Fruit fly (Drosophila melanogaster) whole organism, embryonic: ENCODE results near the gene CG32344.
A peak's percentile ranks its signal among the peaks of the same experiment; 100 is the strongest.

Experiments used
- Asciz ChIP-seq: fragments of 200-800 bp; sonication (Bioruptor generic); optimal IDR thresholded peaks from 2 replicates; lab custom pipeline; 2017; ENCODE audit warnings: missing biosample characterization, mild to moderate bottlenecking, missing genetic modification characterization, missing genetic modification reagents
- B-H1 ChIP-seq: fragments of 200-800 bp; sonication (Bioruptor generic); IDR thresholded peaks from 3 replicates; pipeline ENCODE4 v1.3.6; 2022; ENCODE audit warnings: missing biosample characterization, missing genetic modification characterization
- B-H2 ChIP-seq: fragments of 200-800 bp; sonication (Bioruptor generic); optimal IDR thresholded peaks from 2 replicates; lab custom pipeline; 2018; ENCODE audit warnings: missing biosample characterization, mild to moderate bottlenecking, missing genetic modification characterization
- CG10321 ChIP-seq: fragments of 200-800 bp; sonication (Bioruptor generic); IDR thresholded peaks from 2 replicates; pipeline ENCODE4 v1.3.6; 2022; ENCODE audit warnings: missing biosample characterization, missing genetic modification characterization
- CG10366 ChIP-seq: fragments of 200-800 bp; sonication (Bioruptor generic); IDR thresholded peaks from 2 replicates; pipeline ENCODE4 v1.3.6; 2022; ENCODE audit warnings: missing biosample characterization, missing genetic modification characterization
- CG10543 ChIP-seq: fragments of 200-800 bp; sonication (Bioruptor generic); optimal IDR thresholded peaks from 3 replicates; lab custom pipeline; 2017; ENCODE audit warnings: missing biosample characterization, mild to moderate bottlenecking, missing genetic modification characterization, moderate library complexity
- CG11723 ChIP-seq: fragments of 200-800 bp; sonication (Bioruptor generic); optimal IDR thresholded peaks from 2 replicates; lab custom pipeline; 2017; ENCODE audit warnings: missing biosample characterization, mild to moderate bottlenecking, missing genetic modification characterization
- CG12155 ChIP-seq: fragments of 200-800 bp; sonication (Bioruptor generic); optimal IDR thresholded peaks from 3 replicates; lab custom pipeline; 2016; ENCODE audit warnings: missing biosample characterization, missing genetic modification characterization
- CG12236 ChIP-seq: fragments of 200-800 bp; sonication (Bioruptor generic); optimal IDR thresholded peaks from 2 replicates; lab custom pipeline; 2016; ENCODE audit warnings: missing biosample characterization, missing genetic modification characterization
- CG12391 ChIP-seq: fragments of 200-800 bp; sonication (Bioruptor generic); optimal IDR thresholded peaks from 3 replicates; lab custom pipeline; 2018; ENCODE audit warnings: missing biosample characterization, mild to moderate bottlenecking, missing genetic modification characterization, moderate library complexity
- CG13775 ChIP-seq: fragments of 200-800 bp; sonication (Bioruptor generic); optimal IDR thresholded peaks from 3 replicates; lab custom pipeline; 2017; ENCODE audit warnings: missing biosample characterization, mild to moderate bottlenecking, missing genetic modification characterization
- CG14441 ChIP-seq: fragments of 200-800 bp; sonication (Bioruptor generic); IDR thresholded peaks from 2 replicates; pipeline ENCODE4 v1.3.6; 2022; ENCODE audit warnings: missing biosample characterization, missing genetic modification characterization
- CG15601 ChIP-seq: fragments of 200-800 bp; sonication (Bioruptor generic); optimal IDR thresholded peaks from 3 replicates; lab custom pipeline; 2019; ENCODE audit warnings: missing biosample characterization, mild to moderate bottlenecking, missing genetic modification characterization, moderate library complexity
- CG18599 ChIP-seq: fragments of 200-800 bp; sonication (Bioruptor generic); optimal IDR thresholded peaks from 3 replicates; lab custom pipeline; 2017; ENCODE audit warnings: missing biosample characterization, missing genetic modification characterization, mild to moderate bottlenecking, moderate library complexity, missing genetic modification reagents
- CG34422 ChIP-seq: fragments of 200-800 bp; sonication (Bioruptor generic); IDR thresholded peaks from 3 replicates; pipeline ENCODE4 v1.3.6; 2022; ENCODE audit warnings: missing biosample characterization, missing genetic modification characterization
- CG3847 ChIP-seq: fragments of 200-800 bp; sonication (Bioruptor generic); IDR thresholded peaks from 2 replicates; pipeline ENCODE4 v1.3.6; 2022; ENCODE audit warnings: missing biosample characterization, missing genetic modification characterization
- CG4820 ChIP-seq: fragments of 200-800 bp; sonication (Bioruptor generic); optimal IDR thresholded peaks from 3 replicates; lab custom pipeline; 2016; ENCODE audit warnings: missing biosample characterization, missing genetic modification characterization
- CG4854 ChIP-seq: fragments of 200-800 bp; sonication (Bioruptor generic); optimal IDR thresholded peaks from 2 replicates; lab custom pipeline; 2016; ENCODE audit warnings: missing biosample characterization, missing genetic modification characterization, inconsistent platforms
- CG8281 ChIP-seq: fragments of 200-800 bp; sonication (Bioruptor generic); optimal IDR thresholded peaks from 2 replicates; lab custom pipeline; 2018; ENCODE audit warnings: missing biosample characterization, mild to moderate bottlenecking, missing genetic modification characterization, moderate library complexity
- CG8359 ChIP-seq: fragments of 200-800 bp; sonication (Bioruptor generic); optimal IDR thresholded peaks from 2 replicates; lab custom pipeline; 2017; ENCODE audit warnings: missing biosample characterization, mild to moderate bottlenecking, missing genetic modification characterization, borderline replicate concordance
- CG8388 ChIP-seq: fragments of 200-800 bp; sonication (Bioruptor generic); optimal IDR thresholded peaks from 2 replicates; lab custom pipeline; 2019; ENCODE audit warnings: missing biosample characterization, mild to moderate bottlenecking, missing genetic modification characterization, moderate library complexity
- CG8944 ChIP-seq: fragments of 200-800 bp; sonication (Bioruptor generic); optimal IDR thresholded peaks from 3 replicates; lab custom pipeline; 2016; ENCODE audit warnings: missing biosample characterization, missing genetic modification characterization
- CG9797 ChIP-seq: fragments of 200-800 bp; sonication (Bioruptor generic); optimal IDR thresholded peaks from 3 replicates; lab custom pipeline; 2018; ENCODE audit warnings: missing biosample characterization, mild to moderate bottlenecking, missing genetic modification characterization
- Chrac-16 ChIP-seq: fragments of 200-800 bp; sonication (Bioruptor generic); optimal IDR thresholded peaks from 3 replicates; lab custom pipeline; 2016; ENCODE audit warnings: missing biosample characterization, missing genetic modification characterization
- Dfd ChIP-seq, 2 experiments: fragments of >200 bp; optimal IDR thresholded peaks; 2 replicates each; lab custom pipeline; 2017; ENCODE audit warnings: missing biosample characterization in 2 of 2, missing genetic modification characterization in 2 of 2
- Hand ChIP-seq: fragments of 200-800 bp; sonication (Bioruptor generic); optimal IDR thresholded peaks from 2 replicates; lab custom pipeline; 2017; ENCODE audit warnings: mild to moderate bottlenecking, missing biosample characterization, missing genetic modification reagents, missing genetic modification characterization
- Neu2 ChIP-seq: fragments of 200-800 bp; sonication (Bioruptor generic); optimal IDR thresholded peaks from 3 replicates; lab custom pipeline; 2016; ENCODE audit warnings: missing biosample characterization, missing genetic modification characterization, borderline replicate concordance
- Oli ChIP-seq: fragments of 200-800 bp; sonication (Bioruptor generic); optimal IDR thresholded peaks from 2 replicates; lab custom pipeline; 2018; ENCODE audit warnings: missing biosample characterization, mild to moderate bottlenecking, missing genetic modification characterization, moderate library complexity
- Pdp1 ChIP-seq, 2 experiments: fragments of 200-800 bp; sonication (Bioruptor generic); optimal IDR thresholded peaks; 3 replicates each; lab custom pipeline; 2016; ENCODE audit warnings: missing biosample characterization in 2 of 2, missing genetic modification characterization in 2 of 2, mild to moderate bottlenecking in 1 of 2, moderate library complexity in 1 of 2
- Stat92E ChIP-seq, 3 experiments: fragments of >200 bp in 2 of 3; fragments of 200-800 bp in 1 of 3; sonication (Bioruptor generic) in 1 of 3; optimal IDR thresholded peaks; 2 replicates each; lab custom pipeline; 2017 to 2019; ENCODE audit warnings: missing biosample characterization in 3 of 3, missing genetic modification characterization in 3 of 3, mild to moderate bottlenecking in 1 of 3, moderate library complexity in 1 of 3
- croc ChIP-seq: fragments of 200-800 bp; sonication (Bioruptor generic); conservative IDR thresholded peaks from 3 replicates; pipeline ENCODE4 v1.3.6; 2022; ENCODE audit warnings: missing biosample characterization, missing genetic modification characterization
- crp ChIP-seq, 2 experiments: fragments of 200-800 bp; sonication (Bioruptor generic); optimal IDR thresholded peaks; 2 replicates in 1 of 2; 3 replicates in 1 of 2; lab custom pipeline; 2017; ENCODE audit warnings: missing biosample characterization in 2 of 2, missing genetic modification characterization in 2 of 2, mild to moderate bottlenecking in 1 of 2, moderate library complexity in 1 of 2
- dmrt11E ChIP-seq: fragments of 200-800 bp; sonication (Bioruptor generic); optimal IDR thresholded peaks from 3 replicates; lab custom pipeline; 2018; ENCODE audit warnings: missing biosample characterization, mild to moderate bottlenecking, missing genetic modification characterization, moderate library complexity
- ems ChIP-seq: fragments of 200-800 bp; sonication (Bioruptor generic); optimal IDR thresholded peaks from 3 replicates; lab custom pipeline; 2016; ENCODE audit warnings: missing biosample characterization, missing genetic modification characterization
- esg ChIP-seq: fragments of 200-800 bp; sonication (Bioruptor generic); conservative IDR thresholded peaks from 2 replicates; pipeline ENCODE4 v1.3.6; 2022; ENCODE audit warnings: missing biosample characterization, missing genetic modification characterization
- exex ChIP-seq: fragments of 200-800 bp; sonication (Bioruptor generic); optimal IDR thresholded peaks from 4 replicates; lab custom pipeline; 2018; ENCODE audit warnings: missing biosample characterization, mild to moderate bottlenecking, missing genetic modification characterization, moderate library complexity
- fd3F ChIP-seq: fragments of 200-800 bp; sonication (Bioruptor generic); optimal IDR thresholded peaks from 2 replicates; lab custom pipeline; 2018; ENCODE audit warnings: missing biosample characterization, mild to moderate bottlenecking, missing genetic modification characterization, moderate library complexity
- gcm ChIP-seq: fragments of 200-800 bp; sonication (Bioruptor generic); optimal IDR thresholded peaks from 2 replicates; lab custom pipeline; 2019; ENCODE audit warnings: missing biosample characterization, mild to moderate bottlenecking, missing genetic modification characterization, moderate library complexity
- gcm2 ChIP-seq: fragments of 200-800 bp; sonication (Bioruptor generic); optimal IDR thresholded peaks from 2 replicates; lab custom pipeline; 2016; ENCODE audit warnings: missing biosample characterization, missing genetic modification characterization
- lbe ChIP-seq: fragments of 200-800 bp; sonication (Bioruptor generic); optimal IDR thresholded peaks from 2 replicates; lab custom pipeline; 2016; ENCODE audit warnings: missing biosample characterization, mild to moderate bottlenecking, missing genetic modification characterization
- luna ChIP-seq: fragments of 200-800 bp; sonication (Bioruptor generic); optimal IDR thresholded peaks from 2 replicates; lab custom pipeline; 2016; ENCODE audit warnings: missing biosample characterization, missing genetic modification characterization
- mirr ChIP-seq: fragments of 200-800 bp; sonication (Bioruptor generic); optimal IDR thresholded peaks from 3 replicates; lab custom pipeline; 2018; ENCODE audit warnings: missing biosample characterization, mild to moderate bottlenecking, missing genetic modification characterization
- nerfin-2 ChIP-seq: fragments of 200-800 bp; sonication (Bioruptor generic); IDR thresholded peaks from 2 replicates; pipeline ENCODE4 v1.3.6; 2022; ENCODE audit warnings: missing biosample characterization, missing genetic modification characterization; ENCODE audit not compliant: partially characterized antibody
- nmo ChIP-seq: fragments of 200-800 bp; sonication (Bioruptor generic); optimal IDR thresholded peaks from 2 replicates; lab custom pipeline; 2018; ENCODE audit warnings: missing biosample characterization, mild to moderate bottlenecking, missing genetic modification characterization, moderate library complexity
- ro ChIP-seq: fragments of 200-800 bp; sonication (Bioruptor generic); IDR thresholded peaks from 2 replicates; pipeline ENCODE4 v1.3.6; 2022; ENCODE audit warnings: missing biosample characterization, missing genetic modification characterization
- tio ChIP-seq: fragments of 200-800 bp; sonication (Bioruptor generic); optimal IDR thresholded peaks from 2 replicates; lab custom pipeline; 2017; ENCODE audit warnings: missing biosample characterization, missing genetic modification characterization, inconsistent platforms
- toy ChIP-seq: fragments of 200-800 bp; sonication (Bioruptor generic); IDR thresholded peaks from 2 replicates; pipeline ENCODE4 v1.3.6; 2022; ENCODE audit warnings: missing biosample characterization, missing genetic modification characterization

The CG32344 gene

DNA sequence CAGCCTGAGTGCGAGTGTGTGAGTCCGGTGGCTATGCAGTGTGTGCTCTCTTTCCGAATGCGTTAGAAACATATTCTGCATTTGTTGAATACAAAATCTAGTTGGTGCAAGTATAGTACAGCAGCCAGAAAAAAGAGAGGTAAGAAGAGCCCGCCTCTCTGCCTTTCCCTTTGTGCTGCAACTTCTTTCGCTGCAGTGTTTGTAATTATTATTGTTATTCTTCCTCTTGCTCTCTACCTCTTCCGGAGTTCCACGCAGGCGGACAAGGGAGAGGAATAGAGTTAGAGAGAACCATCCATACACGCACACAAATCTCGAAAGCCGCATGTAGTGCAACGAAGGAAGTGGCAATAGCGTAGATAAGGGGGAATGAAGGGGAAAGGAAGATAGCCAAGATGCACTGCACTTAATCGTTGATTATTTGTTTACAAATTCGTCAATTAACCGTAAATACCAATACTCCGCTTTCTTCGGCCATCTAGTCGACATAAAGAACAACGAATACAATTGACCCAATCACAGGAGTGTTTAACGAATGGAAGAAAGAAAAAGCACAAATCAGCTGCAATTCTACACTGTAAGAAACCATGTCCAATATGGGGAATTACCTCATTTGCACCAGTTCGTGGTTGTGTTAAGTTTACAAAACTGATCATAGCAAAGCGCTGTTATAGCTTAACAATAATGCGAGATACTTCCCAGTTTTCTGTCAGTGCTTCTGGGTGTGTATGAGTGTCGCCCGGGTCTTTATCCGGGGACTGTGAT, 23.3 kb upstream of the CG32344 start (continued):
- TF ChIP-seq Stat92E (GFP tag; optimal IDR thresholded peaks at IDR 0.05; lab: Kevin White, UChicago) = no peak
- TF ChIP-seq ro (GFP tag; lab: Robert Waterston, UW) = 0 out of 2 replicates have a peak, but pooled peaks have one; percentile 18
- TF ChIP-seq toy = no peak
- TF ChIP-seq fd3F (GFP tag; lab: Kevin White, UChicago) = no peak
- TF ChIP-seq dmrt11E (tag; lab: Kevin White, UChicago) = peak; percentile 80
- no peak for TF ChIP-seq B-H2 (GFP tag; lab: Kevin White, UChicago)
- peak; percentile 68 for TF ChIP-seq gcm (GFP tag; lab: Kevin White, UChicago)
- peak; percentile 33 for TF ChIP-seq gcm2 (GFP tag; lab: Kevin White, UChicago)
- no peak for TF ChIP-seq CG10321 (GFP tag; lab: Robert Waterston, UW)
- TF ChIP-seq CG8281 (tag; lab: Kevin White, UChicago) = no peak
- peak; percentile 74 for TF ChIP-seq CG4820 (GFP tag; lab: Kevin White, UChicago)
- peak; percentile 54 for TF ChIP-seq CG8359 (GFP tag; lab: Kevin White, UChicago)
- TF ChIP-seq Dfd (GFP tag; optimal IDR thresholded peaks at IDR 0.05; lab: Kevin White, UChicago) = no peak
- TF ChIP-seq Pdp1 (GFP tag; optimal IDR thresholded peaks at IDR 0.05; lab: Kevin White, UChicago) = peak; percentile 63 to 88
- TF ChIP-seq CG15601 (tag; lab: Kevin White, UChicago) = peak; percentile 81
- TF ChIP-seq lbe = peak; percentile 36
- peak; percentile 51 for TF ChIP-seq CG12155 (GFP tag; lab: Kevin White, UChicago)
- TF ChIP-seq CG10543 (GFP tag; lab: Kevin White, UChicago) = no peak
- peak; percentile 67 for TF ChIP-seq ems (GFP tag; lab: Kevin White, UChicago)
- TF ChIP-seq crp (GFP tag; optimal IDR thresholded peaks at IDR 0.05; lab: Kevin White, UChicago) = peak in 1 of 2 experiments; percentile 50
- TF ChIP-seq CG11723 (GFP tag; lab: Kevin White, UChicago) = peak; percentile 60
- TF ChIP-seq CG8388 (GFP tag; lab: Kevin White, UChicago) = peak; percentile 65
- no peak for TF ChIP-seq CG9797
- TF ChIP-seq Neu2 (GFP tag; lab: Kevin White, UChicago) = no peak
- TF ChIP-seq nerfin-2 (GFP tag; lab: Robert Waterston, UW) = no peak
- no peak for TF ChIP-seq exex (tag; lab: Kevin White, UChicago)
- peak; percentile 78 for TF ChIP-seq nmo
- peak; percentile 69 for TF ChIP-seq tio
- no peak for TF ChIP-seq mirr
- peak; percentile 46 for TF ChIP-seq CG18599
- TF ChIP-seq esg (GFP tag; lab: Robert Waterston, UW) = peak; percentile 55; the same call in 1 of the 2 replicates
- no peak for TF ChIP-seq Hand
- peak; percentile 64 for TF ChIP-seq CG8944 (GFP tag; lab: Kevin White, UChicago)
- TF ChIP-seq Chrac-16 (GFP tag; lab: Kevin White, UChicago) = peak; percentile 76
- no peak for TF ChIP-seq CG4854 (GFP tag; lab: Kevin White, UChicago)
- TF ChIP-seq B-H1 (GFP tag; lab: Robert Waterston, UW) = peak; percentile 43; the same call in 1 of the 3 replicates
- TF ChIP-seq CG13775 (GFP tag; lab: Kevin White, UChicago) = peak; percentile 53
- TF ChIP-seq CG12236 (GFP tag; lab: Kevin White, UChicago) = peak; percentile 81
- 0 out of 2 replicates have a peak, but pooled peaks have one; percentile 35 for TF ChIP-seq CG3847
- TF ChIP-seq Asciz (GFP tag; lab: Kevin White, UChicago) = peak; percentile 61
- peak; percentile 77 for TF ChIP-seq Oli
- TF ChIP-seq CG34422 (GFP tag; lab: Robert Waterston, UW) = peak; percentile 67; the same call in 1 of the 3 replicates
- peak; percentile 74 for TF ChIP-seq CG10366 (GFP tag; lab: Robert Waterston, UW)
- TF ChIP-seq luna (GFP tag; lab: Kevin White, UChicago) = no peak
- TF ChIP-seq CG12391 (tag; lab: Kevin White, UChicago) = peak; percentile 82
- TF ChIP-seq CG14441 (GFP tag; lab: Robert Waterston, UW) = peak; percentile 63
- peak; percentile 64 for TF ChIP-seq croc (GFP tag; lab: Robert Waterston, UW)
